Worm (Caenorhabditis elegans) whole organism, L4/young adult: Measurements from ENCODE around the gene F21C10.18.

ENCODE experiments used
- W03F9.2 ChIP-seq: fragments of 150-350 bp; optimal IDR thresholded peaks from 2 replicates; lab custom pipeline; 2014; ENCODE audit warnings: missing biosample characterization, missing genetic modification characterization
- dao-5 ChIP-seq: sonication (generic microtip); optimal IDR thresholded peaks from 2 replicates; lab custom pipeline; 2016; ENCODE audit warnings: missing genotype, missing genetic modification characterization, moderate library complexity, missing compliant biosample characterization
- him-1 ChIP-seq: sonication (generic microtip); optimal IDR thresholded peaks from 2 replicates; lab custom pipeline; 2016; ENCODE audit warnings: missing genotype, missing genetic modification reagents, missing genetic modification characterization, missing compliant biosample characterization

Gene F21C10.18

DNA sequence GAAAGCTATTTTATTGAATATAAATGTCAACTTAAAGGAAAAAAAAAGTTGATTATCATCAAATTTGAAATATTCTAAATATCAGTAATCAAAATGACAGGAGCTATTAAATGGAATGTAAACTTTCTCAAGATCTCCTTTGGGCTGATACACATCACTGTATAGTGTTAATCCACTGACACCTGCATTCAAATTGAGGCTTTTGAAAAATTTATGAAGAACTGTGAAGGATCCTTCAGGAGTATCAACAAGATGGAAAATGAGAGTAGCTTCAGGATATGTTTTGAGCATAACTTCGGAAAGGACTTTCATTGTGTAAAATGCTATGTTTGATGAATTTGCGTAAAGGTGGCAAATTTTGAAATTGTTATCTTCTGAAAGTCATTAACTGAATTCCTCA lies 11.1 kb upstream of the F21C10.18 start:
- TF ChIP-seq W03F9.2 (tag; lab: Kevin White, UChicago) (no peak), dao-5 (tag; lab: Kevin White, UChicago) (no peak), him-1 (no peak)

ce11 chrV:9098280-9098973 lies 9.9 kb upstream of the F21C10.18 start, which contains the start of gene F21C10.9:
Gene F21C10.9, minus strand, starts transcription at chrV:9098696.
- TF ChIP-seq W03F9.2 (tag; lab: Kevin White, UChicago) (no peak), him-1 (no peak), dao-5 (tag; lab: Kevin White, UChicago) (no peak)

DNA sequence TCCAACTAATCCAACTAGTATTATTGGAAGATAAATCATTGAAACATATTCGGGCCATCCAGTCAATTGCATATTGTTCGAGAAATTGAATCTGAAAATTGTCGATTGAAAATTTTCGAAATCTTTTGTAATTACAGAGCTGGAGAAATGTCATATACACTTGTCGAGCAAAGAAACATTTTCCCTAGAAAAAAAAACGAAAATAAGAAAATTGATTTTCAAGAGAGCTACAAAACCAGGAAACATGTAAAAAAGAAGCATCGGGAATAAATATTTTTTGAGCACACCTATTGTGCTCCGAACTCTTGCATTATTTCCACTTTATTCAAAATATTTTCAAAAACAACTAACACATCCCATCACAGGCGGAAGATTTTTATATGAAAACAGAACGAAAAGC lies 7.3 kb upstream of the F21C10.18 start, which contains the start of gene frpr-6:
Gene frpr-6, minus strand, starts transcription at position 101 of the 400 bp plus-strand sequence.
- no peak for TF ChIP-seq dao-5 (tag; lab: Kevin White, UChicago)
- TF ChIP-seq W03F9.2 (tag; lab: Kevin White, UChicago), result no peak
- TF ChIP-seq him-1, result no peak

DNA sequence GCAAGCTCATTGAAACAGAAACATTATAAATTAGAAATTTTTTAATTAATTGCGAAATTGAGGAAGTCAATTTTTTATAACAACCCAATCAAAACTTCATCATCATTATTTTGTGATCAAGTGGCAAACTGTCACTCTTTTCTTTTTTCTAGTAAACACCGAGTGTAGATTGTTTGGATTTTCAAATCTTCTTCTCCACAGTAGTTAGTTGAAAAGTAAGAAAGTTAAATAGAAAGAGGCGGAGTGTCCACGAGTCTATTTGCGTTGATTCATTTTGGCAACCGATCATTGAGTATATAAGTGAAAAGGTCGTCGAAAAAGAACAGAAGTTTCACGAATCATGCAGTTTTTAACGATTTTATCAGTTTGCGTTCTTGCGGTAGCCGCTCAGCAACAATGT lies 962 bp downstream of the F21C10.18 start, which contains the start of gene pqn-31:
Gene pqn-31, plus strand, starts transcription at position 301 of the 400 bp plus-strand sequence.
- no peak for TF ChIP-seq dao-5 (tag; lab: Kevin White, UChicago)
- TF ChIP-seq W03F9.2 (tag; lab: Kevin White, UChicago), result no peak

DNA sequence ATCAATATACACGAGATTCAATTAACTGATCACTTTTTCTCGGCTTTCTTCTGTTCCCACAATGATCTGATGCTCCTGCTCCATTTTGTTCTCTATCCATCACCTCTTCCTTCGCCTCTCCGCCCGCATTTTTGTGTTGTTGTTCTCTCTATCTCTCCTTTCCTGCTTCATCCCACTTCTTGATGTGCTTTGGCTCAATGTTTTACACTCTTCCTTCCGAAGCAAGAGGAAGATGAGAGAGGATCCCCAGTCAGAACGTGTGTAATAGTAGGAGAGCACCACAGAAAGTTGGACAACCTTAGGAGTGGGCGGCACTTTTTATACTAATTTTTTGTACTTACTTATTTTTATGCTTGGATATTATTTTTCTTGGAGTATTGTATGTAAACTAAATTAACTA lies 3.6 kb downstream of the F21C10.18 start:
- TF ChIP-seq him-1, result no peak
- no peak for TF ChIP-seq dao-5 (tag; lab: Kevin White, UChicago)
- TF ChIP-seq W03F9.2 (tag; lab: Kevin White, UChicago), result no peak

- TF ChIP-seq W03F9.2 (tag; lab: Kevin White, UChicago) (no peak), dao-5 (tag; lab: Kevin White, UChicago) (no peak), him-1 (no peak)
Observed at ce11 chrV:9112467-9112866, 4.1 kb downstream of the F21C10.18 start, which contains the start of gene F21C10.7. Gene F21C10.7, plus strand, starts transcription at chrV:9112767.

DNA sequence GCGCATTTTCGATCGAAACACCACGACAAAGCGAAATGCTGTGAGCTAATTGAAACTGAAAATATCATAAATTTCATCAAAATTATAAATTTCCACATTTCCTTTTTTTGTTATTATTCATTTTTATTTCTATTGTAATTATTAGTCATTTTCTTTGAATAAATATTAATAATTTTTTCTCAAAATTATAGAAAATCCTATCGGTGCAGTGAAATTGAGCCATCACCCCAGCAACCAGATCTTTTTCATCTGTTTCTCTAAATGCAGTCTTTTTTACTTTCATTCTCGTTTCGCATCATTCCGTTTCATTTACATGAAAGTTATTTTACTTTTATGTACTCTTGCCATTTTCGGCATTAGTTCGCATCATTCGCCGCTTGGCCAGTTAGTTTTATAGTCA lies 13.7 kb downstream of the F21C10.18 start, which contains the start of gene F21C10.13:
Gene F21C10.13, plus strand, starts transcription at position 301 of the 400 bp plus-strand sequence.
- no peak for TF ChIP-seq W03F9.2 (tag; lab: Kevin White, UChicago)
- TF ChIP-seq dao-5 (tag; lab: Kevin White, UChicago), result no peak
- no peak for TF ChIP-seq him-1

DNA sequence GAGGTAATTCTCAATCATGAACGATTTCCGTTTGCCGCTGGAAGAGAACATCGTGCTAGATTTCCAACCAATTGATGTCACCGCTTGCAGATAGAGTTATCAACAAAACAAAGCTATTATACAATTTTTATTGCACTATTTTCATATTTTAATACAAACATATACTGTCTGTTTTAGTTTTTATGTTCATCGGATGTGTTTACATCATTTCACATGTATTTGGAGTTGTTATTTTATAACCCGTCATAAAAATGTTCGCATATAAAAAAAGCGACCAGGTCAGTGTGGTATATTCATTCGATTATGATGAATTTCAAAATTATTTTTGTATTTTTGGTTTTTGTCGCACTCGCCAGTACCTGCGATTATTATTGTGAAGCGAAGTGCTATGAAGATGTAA lies 14.9 kb downstream of the F21C10.18 start, which contains the start of gene F21C10.11:
Gene F21C10.11, plus strand, starts transcription at position 301 of the 400 bp plus-strand sequence.
- TF ChIP-seq dao-5 (tag; lab: Kevin White, UChicago) (no peak), W03F9.2 (tag; lab: Kevin White, UChicago) (no peak), him-1 (no peak)

DNA sequence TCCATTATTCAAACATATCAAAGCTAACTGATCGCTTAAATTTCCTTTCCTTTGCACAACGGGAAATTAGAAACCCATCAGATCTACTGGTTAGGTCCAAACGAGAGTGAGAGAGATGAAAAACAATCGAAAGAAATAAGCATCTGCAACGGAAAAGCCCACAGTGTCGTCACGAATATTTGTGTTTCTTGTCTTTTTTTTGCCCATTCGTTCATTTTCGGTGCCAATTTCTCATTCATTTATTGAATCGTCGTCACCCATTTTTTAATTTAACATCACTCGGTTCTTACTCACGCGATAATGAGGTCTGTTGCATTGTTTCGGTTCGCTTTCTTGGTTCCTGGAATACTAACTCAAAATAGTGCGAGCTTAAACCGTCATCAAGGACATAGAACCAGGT lies 15.9 kb downstream of the F21C10.18 start, which contains the start of gene F21C10.6:
Gene F21C10.6, plus strand, starts transcription at position 301 of the 400 bp plus-strand sequence.
- TF ChIP-seq him-1, result no peak
- TF ChIP-seq dao-5 (tag; lab: Kevin White, UChicago), result no peak
- TF ChIP-seq W03F9.2 (tag; lab: Kevin White, UChicago), result no peak

DNA sequence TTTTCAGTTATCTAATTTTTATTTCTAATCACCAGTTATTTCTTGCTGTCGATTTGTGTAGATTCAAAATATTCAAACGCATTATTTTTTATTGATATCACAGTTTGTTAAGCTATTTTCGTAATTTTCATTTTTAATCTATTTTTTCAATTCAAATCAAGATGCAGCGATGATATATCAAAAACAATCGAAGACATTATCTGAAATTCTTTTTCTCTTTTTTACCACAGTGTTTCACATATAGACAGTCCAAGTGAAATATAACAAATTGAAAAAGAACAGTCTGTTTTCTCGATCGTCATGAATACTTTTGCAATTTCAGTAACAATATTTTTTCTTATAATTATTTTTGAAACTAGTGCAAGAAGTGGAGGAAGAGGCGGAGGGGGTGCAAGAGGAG lies 17.0 kb downstream of the F21C10.18 start, which contains the start of gene F21C10.5:
Gene F21C10.5, plus strand, starts transcription at position 301 of the 400 bp plus-strand sequence.
- TF ChIP-seq dao-5 (tag; lab: Kevin White, UChicago) (no peak), W03F9.2 (tag; lab: Kevin White, UChicago) (no peak), him-1 (no peak)

DNA sequence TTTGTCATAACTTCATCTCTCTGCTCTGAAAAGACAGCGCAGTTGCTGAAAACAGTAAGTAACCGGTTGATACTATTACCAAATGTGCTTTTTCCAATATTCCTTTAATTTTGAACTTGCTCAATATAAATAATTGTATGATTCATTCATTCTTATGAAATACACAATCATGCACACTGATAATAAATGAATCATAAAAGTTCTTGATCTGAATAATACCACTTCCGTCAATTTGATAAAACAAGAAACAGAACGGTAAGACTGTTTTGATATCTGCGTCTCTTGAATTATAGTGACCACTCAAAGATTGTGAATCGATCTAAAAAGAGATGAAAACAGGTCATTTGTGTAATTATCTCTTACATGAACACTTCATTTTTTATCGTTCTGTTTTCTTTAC lies 18.0 kb downstream of the F21C10.18 start, which contains the start of gene F21C10.4:
Gene F21C10.4, plus strand, starts transcription at position 301 of the 400 bp plus-strand sequence.
- TF ChIP-seq dao-5 (tag; lab: Kevin White, UChicago), result no peak
- TF ChIP-seq W03F9.2 (tag; lab: Kevin White, UChicago), result no peak
- no peak for TF ChIP-seq him-1

DNA sequence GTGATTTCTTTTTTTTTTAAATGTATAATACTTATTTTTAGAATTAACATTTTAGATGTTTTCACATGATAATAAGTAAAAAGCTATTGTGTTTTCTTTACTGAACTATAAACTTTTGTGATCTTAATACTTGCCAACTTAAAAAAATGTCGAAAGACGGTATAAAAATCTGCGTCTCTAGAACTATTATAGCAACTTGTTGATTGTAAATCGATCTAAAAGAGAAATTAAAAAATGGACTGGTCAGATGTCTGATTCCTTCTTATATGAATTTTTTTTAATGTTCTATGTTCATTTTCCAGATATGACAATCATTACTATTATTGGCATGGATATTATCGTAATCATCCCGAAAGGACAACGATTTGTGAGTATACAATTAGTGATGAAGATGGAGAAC lies 19.5 kb downstream of the F21C10.18 start, which contains the start of gene F21C10.3:
Gene F21C10.3, plus strand, starts transcription at position 301 of the 400 bp plus-strand sequence.
- TF ChIP-seq him-1, result no peak
- no peak for TF ChIP-seq dao-5 (tag; lab: Kevin White, UChicago)
- TF ChIP-seq W03F9.2 (tag; lab: Kevin White, UChicago), result no peak

- peak; percentile 36 for TF ChIP-seq him-1
- no peak for TF ChIP-seq W03F9.2 (tag; lab: Kevin White, UChicago)
Observed at ce11 chrV:9128562-9128961, 20.2 kb downstream of the F21C10.18 start.

DNA sequence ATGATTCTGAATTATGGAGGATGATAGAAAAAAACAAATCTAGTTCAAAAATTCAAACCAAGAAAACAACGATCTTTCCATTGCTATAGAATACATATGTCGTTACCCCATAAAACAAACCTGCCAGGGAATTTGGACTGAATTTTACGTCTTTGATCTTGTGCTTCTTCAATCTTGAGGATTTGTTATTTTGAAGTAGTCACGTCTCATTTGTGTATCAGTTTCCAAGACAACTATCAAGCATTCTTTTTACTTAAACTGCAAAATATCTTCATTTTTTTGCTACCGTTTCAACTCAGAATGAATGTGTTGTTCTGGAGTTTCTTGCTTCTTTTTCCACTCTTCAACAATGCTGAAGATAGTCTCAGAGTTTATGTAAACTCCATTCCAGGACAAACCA lies 22.4 kb downstream of the F21C10.18 start, which contains the start of gene F21C10.19:
Gene F21C10.19, plus strand, starts transcription at position 301 of the 400 bp plus-strand sequence.
- TF ChIP-seq W03F9.2 (tag; lab: Kevin White, UChicago) (no peak), dao-5 (tag; lab: Kevin White, UChicago) (no peak), him-1 (no peak)
